Fruit fly (Drosophila melanogaster) whole organism, adult: ENCODE data around the gene AP-2mu.
A peak's percentile ranks its signal among the peaks of the same experiment; 100 is the strongest.

Experiments used
- CG11617 ChIP-seq: fragments of 200-800 bp; sonication (Bioruptor generic); optimal IDR thresholded peaks from 2 replicates; lab custom pipeline; 2017; ENCODE audit warnings: mild to moderate bottlenecking, missing biosample characterization, missing genetic modification reagents, missing genetic modification characterization
- CG12768 ChIP-seq: fragments of 200-800 bp; sonication (Bioruptor generic); optimal IDR thresholded peaks from 2 replicates; lab custom pipeline; 2017; ENCODE audit warnings: missing biosample characterization, missing genetic modification characterization, mild to moderate bottlenecking, moderate library complexity, missing genetic modification reagents
- CG33017 ChIP-seq: fragments of 200-800 bp; sonication (Bioruptor generic); optimal IDR thresholded peaks from 2 replicates; lab custom pipeline; 2018; ENCODE audit warnings: missing biosample characterization, mild to moderate bottlenecking, missing genetic modification characterization, moderate library complexity
- Mnt ChIP-seq: fragments of 200-800 bp; sonication (Bioruptor generic); optimal IDR thresholded peaks from 2 replicates; lab custom pipeline; 2016; ENCODE audit warnings: missing biosample characterization, mild to moderate bottlenecking, missing genetic modification characterization
- cic ChIP-seq: fragments of 200-800 bp; sonication (Bioruptor generic); optimal IDR thresholded peaks from 2 replicates; lab custom pipeline; 2017; ENCODE audit warnings: missing biosample characterization, mild to moderate bottlenecking, missing genetic modification characterization, moderate library complexity
- cnc ChIP-seq, 2 experiments: fragments of >200 bp; optimal IDR thresholded peaks; 2 replicates each; lab custom pipeline; 2017
- kay ChIP-seq: fragments of 200-800 bp; sonication (Bioruptor generic); peaks from one replicate; lab custom pipeline; 2016; ENCODE audit warnings: missing biosample characterization, missing genetic modification characterization, borderline replicate concordance

- TF ChIP-seq cic (GFP tag; lab: Kevin White, UChicago) (peak; percentile 67), CG33017 (tag; lab: Kevin White, UChicago) (no peak), cnc (optimal IDR thresholded peaks at IDR 0.05; lab: Kevin White, UChicago) (no peak), CG11617 (no peak), Mnt (GFP tag; lab: Kevin White, UChicago) (peak; percentile 60), kay (no peak), CG12768 (GFP tag; lab: Kevin White, UChicago) (no peak)
Measured at dm6 chr3R:22424602-22425190, 37.6 kb upstream of the AP-2mu start, which contains the start of gene pinta.
